Worm (Caenorhabditis elegans) whole organism, mixed stage, embryonic: ENCODE measurements around the gene let-413.

ENCODE experiments used
- M03D4.4 ChIP-seq: sonication (generic microtip); optimal IDR thresholded peaks from 2 replicates; lab custom pipeline; 2017; ENCODE audit warnings: mild to moderate bottlenecking, missing genetic modification characterization, missing compliant biosample characterization
- lin-13 ChIP-seq: fragments of 150-350 bp; optimal IDR thresholded peaks from 2 replicates; lab custom pipeline; 2014; ENCODE audit warnings: missing biosample characterization, missing genetic modification characterization
- lsy-2 ChIP-seq: fragments of 150-350 bp; optimal IDR thresholded peaks from 2 replicates; lab custom pipeline; 2014; ENCODE audit warnings: missing biosample characterization, missing genetic modification characterization
- mab-5 ChIP-seq: fragments of 150-350 bp; optimal IDR thresholded peaks from 2 replicates; lab custom pipeline; 2014; ENCODE audit warnings: missing biosample characterization, missing genetic modification characterization
- nhr-12 ChIP-seq: fragments of 150-350 bp; optimal IDR thresholded peaks from 2 replicates; lab custom pipeline; 2014; ENCODE audit warnings: missing biosample characterization, missing genetic modification characterization
- nhr-28 ChIP-seq: fragments of 150-350 bp; optimal IDR thresholded peaks from 2 replicates; lab custom pipeline; 2014; ENCODE audit warnings: missing biosample characterization, missing genetic modification characterization
- nhr-76 ChIP-seq: sonication (generic microtip); optimal IDR thresholded peaks from 2 replicates; lab custom pipeline; 2017; ENCODE audit warnings: missing biosample characterization, missing genetic modification characterization
- pha-4 ChIP-seq: fragments of 150-350 bp; optimal IDR thresholded peaks from 2 replicates; lab custom pipeline; 2018; ENCODE audit warnings: missing biosample characterization, missing genetic modification reagents, missing genetic modification characterization
- unc-39 ChIP-seq: fragments of 150-350 bp; optimal IDR thresholded peaks from 2 replicates; lab custom pipeline; 2014; ENCODE audit warnings: missing biosample characterization, missing genetic modification characterization
- unc-62 ChIP-seq: fragments of 150-350 bp; optimal IDR thresholded peaks from 2 replicates; lab custom pipeline; 2014; ENCODE audit warnings: missing biosample characterization, missing genetic modification reagents, missing genetic modification characterization
- zip-8 ChIP-seq: fragments of 150-350 bp; optimal IDR thresholded peaks from 2 replicates; lab custom pipeline; 2014; ENCODE audit warnings: missing biosample characterization, missing genetic modification characterization
- ztf-11 ChIP-seq: fragments of 150-350 bp; optimal IDR thresholded peaks from 2 replicates; lab custom pipeline; 2014; ENCODE audit warnings: missing biosample characterization, missing genetic modification characterization

- no peak for TF ChIP-seq ztf-11 (tag; lab: Kevin White, UChicago)
- no peak for TF ChIP-seq unc-39
- no peak for TF ChIP-seq mab-5 (tag; lab: Kevin White, UChicago)
- TF ChIP-seq zip-8 (tag; lab: Kevin White, UChicago), result no peak
- TF ChIP-seq nhr-12, result no peak
- TF ChIP-seq lsy-2, result no peak
- no peak for TF ChIP-seq lin-13 (tag; lab: Kevin White, UChicago)
- TF ChIP-seq nhr-28, result no peak
- TF ChIP-seq nhr-76 (tag; lab: Kevin White, UChicago), result no peak
- TF ChIP-seq M03D4.4 (tag; lab: Kevin White, UChicago), result no peak
- TF ChIP-seq unc-62 (GFP tag; lab: Kevin White, UChicago), result no peak
- no peak for TF ChIP-seq pha-4 (tag; lab: Kevin White, UChicago)
These were observed 24.7 kb downstream of the let-413 start, which contains the start of gene clec-216 for ce11 chrV:7952855-7953254.
